Worm (Caenorhabditis elegans): Measurements from ENCODE around the gene fbxa-224.

- TF ChIP-seq nhr-28 (tag; optimal IDR thresholded peaks at IDR 0.05) (no peak), mxl-3 (GFP tag; optimal IDR thresholded peaks at IDR 0.05) (no peak), F49E8.2 (tag; optimal IDR thresholded peaks at IDR 0.05; ENCODE audit: borderline replicate concordance) (no peak), lsy-2 (tag; optimal IDR thresholded peaks at IDR 0.05) (no peak), madf-5 (GFP tag; IDR thresholded peaks at IDR 0.05) (no peak), aha-1 (tag) (no peak), nhr-11 (tag; optimal IDR thresholded peaks at IDR 0.05) (no peak), vab-7 (GFP tag; IDR thresholded peaks at IDR 0.05) (no peak), egl-27 (tag; optimal IDR thresholded peaks at IDR 0.05) (no peak)
These were observed 5.0 kb downstream of the fbxa-224 start for ce11 chrII:7542952-7543351.

All from whole organism, L4 larva.